Fruit fly (Drosophila melanogaster) whole organism, pupa: ENCODE data around the gene CG4849.

ENCODE experiments used
- CG10348 ChIP-seq: fragments of 200-800 bp; sonication (Bioruptor generic); IDR thresholded peaks from 2 replicates; pipeline ENCODE4 v1.3.6; 2022; ENCODE audit warnings: missing biosample characterization, missing genetic modification characterization
- CG14655 ChIP-seq: fragments of 200-800 bp; sonication (Bioruptor generic); optimal IDR thresholded peaks from 3 replicates; lab custom pipeline; 2017; ENCODE audit warnings: mild to moderate bottlenecking, missing biosample characterization, missing genetic modification reagents, missing genetic modification characterization
- CG32121 ChIP-seq: fragments of 200-800 bp; sonication (Bioruptor generic); IDR thresholded peaks from 2 replicates; pipeline ENCODE4 v1.3.6; 2022; ENCODE audit warnings: missing biosample characterization, missing genetic modification characterization
- CG9948 ChIP-seq: fragments of 200-800 bp; sonication (Bioruptor generic); optimal IDR thresholded peaks from 2 replicates; lab custom pipeline; 2018; ENCODE audit warnings: missing biosample characterization, mild to moderate bottlenecking, missing genetic modification characterization, moderate library complexity
- Pif1B ChIP-seq: fragments of 200-800 bp; sonication (Bioruptor generic); optimal IDR thresholded peaks from 3 replicates; lab custom pipeline; 2016; ENCODE audit warnings: missing biosample characterization, missing genetic modification characterization
- fd96Ca ChIP-seq: fragments of 200-800 bp; sonication (Bioruptor generic); IDR thresholded peaks from 3 replicates; pipeline ENCODE4 v1.3.6; 2022; ENCODE audit warnings: missing biosample characterization, missing genetic modification characterization
- gl ChIP-seq: fragments of 200-800 bp; sonication (Bioruptor generic); optimal IDR thresholded peaks from 2 replicates; lab custom pipeline; 2018; ENCODE audit warnings: missing biosample characterization, mild to moderate bottlenecking, missing genetic modification characterization
- rn ChIP-seq: fragments of 200-800 bp; sonication (Bioruptor generic); IDR thresholded peaks from 2 replicates; pipeline ENCODE4 v1.3.6; 2022; ENCODE audit warnings: missing biosample characterization, missing genetic modification characterization

dm6 chr3R:27919385-27919789 lies 43.8 kb upstream of the CG4849 start, which contains the start of gene Boh1:
- TF ChIP-seq CG9948 (tag; lab: Kevin White, UChicago) = no peak
- TF ChIP-seq Pif1B = no peak
- no peak for TF ChIP-seq fd96Ca (GFP tag; lab: Robert Waterston, UW)
- no peak for TF ChIP-seq rn (GFP tag; lab: Robert Waterston, UW)
- no peak for TF ChIP-seq CG10348 (GFP tag; lab: Robert Waterston, UW)
- TF ChIP-seq gl = no peak
- TF ChIP-seq CG32121 (GFP tag; lab: Robert Waterston, UW) = no peak
- TF ChIP-seq CG14655 = no peak
